Worm (Caenorhabditis elegans): ENCODE results near the gene str-63.

- TF ChIP-seq ceh-18 (tag; optimal IDR thresholded peaks at IDR 0.05): no peak
- no peak for TF ChIP-seq ceh-45 (GFP tag; IDR thresholded peaks at IDR 0.05)
- TF ChIP-seq unc-3 (GFP tag; conservative IDR thresholded peaks at IDR 0.05): no peak
- no peak for TF ChIP-seq unc-3 (tag; optimal IDR thresholded peaks at IDR 0.05)
- TF ChIP-seq pha-4 (tag; optimal IDR thresholded peaks at IDR 0.05): no peak
- TF ChIP-seq ama-1 (optimal IDR thresholded peaks at IDR 0.05): no peak
- no peak for TF ChIP-seq tbx-2 (tag; optimal IDR thresholded peaks at IDR 0.05)
- no peak for TF ChIP-seq fkh-10 (GFP tag; optimal IDR thresholded peaks at IDR 0.05)
- TF ChIP-seq ceh-22 (tag; optimal IDR thresholded peaks at IDR 0.05): no peak
- TF ChIP-seq sox-4 (tag; optimal IDR thresholded peaks at IDR 0.05): no peak
- TF ChIP-seq madf-2 (tag; optimal IDR thresholded peaks at IDR 0.05): no peak
- TF ChIP-seq pqm-1 (tag; optimal IDR thresholded peaks at IDR 0.05): no peak
- no peak for TF ChIP-seq nhr-11 (tag; optimal IDR thresholded peaks at IDR 0.05)
Measured at ce11 chrV:3320005-3320404, 31.4 kb upstream of the str-63 start, which contains the start of gene F35F10.14.

Data from whole organism, late embryonic.